Worm (Caenorhabditis elegans) whole organism, early embryonic: Measurements from ENCODE around the gene Y51A2A.4.
"Not testable (repeated sequence)": the region's sequence is repeated elsewhere in the genome, so short reads cannot be mapped to it uniquely, and the experiment has no call there.

ENCODE experiments used
- B0310.2 ChIP-seq: sonication (generic microtip); optimal IDR thresholded peaks from 2 replicates; lab custom pipeline; 2016; ENCODE audit warnings: mild to moderate bottlenecking, missing genetic modification characterization, missing compliant biosample characterization
- F13C5.2 ChIP-seq: sonication (generic microtip); optimal IDR thresholded peaks from 2 replicates; lab custom pipeline; 2017; ENCODE audit warnings: mild to moderate bottlenecking, missing genetic modification characterization, inconsistent platforms, missing compliant biosample characterization
- aly-1 ChIP-seq: sonication (generic microtip); optimal IDR thresholded peaks from 2 replicates; lab custom pipeline; 2016; ENCODE audit warnings: missing genetic modification characterization, missing compliant biosample characterization
- ama-1 ChIP-seq: fragments of 150-350 bp; optimal IDR thresholded peaks from 2 replicates; lab custom pipeline; 2014
- ceh-13 ChIP-seq: fragments of 200-800 bp; sonication (Bioruptor generic); optimal IDR thresholded peaks from 2 replicates; lab custom pipeline; 2018; ENCODE audit warnings: mild to moderate bottlenecking, missing genetic modification characterization, missing compliant biosample characterization
- ceh-36 ChIP-seq: sonication (generic microtip); optimal IDR thresholded peaks from 2 replicates; lab custom pipeline; 2016; ENCODE audit warnings: missing genetic modification characterization, inconsistent platforms, missing compliant biosample characterization
- ets-7 ChIP-seq: sonication (generic microtip); optimal IDR thresholded peaks from 2 replicates; lab custom pipeline; 2016; ENCODE audit warnings: missing genotype, missing genetic modification characterization, missing compliant biosample characterization
- flt-1 ChIP-seq: fragments of 200-800 bp; sonication (Bioruptor generic); IDR thresholded peaks from 2 replicates; pipeline ENCODE4 v1.3.6; 2022; ENCODE audit warnings: missing genetic modification characterization, missing compliant biosample characterization
- hmbx-1 ChIP-seq: sonication (generic microtip); optimal IDR thresholded peaks from 2 replicates; lab custom pipeline; 2016; ENCODE audit warnings: mild to moderate bottlenecking, missing genetic modification characterization, missing compliant biosample characterization
- hmg-4 ChIP-seq: fragments of 200-800 bp; sonication (Bioruptor generic); optimal IDR thresholded peaks from 2 replicates; lab custom pipeline; 2018; ENCODE audit warnings: mild to moderate bottlenecking, missing genetic modification characterization, missing compliant biosample characterization
- hnd-1 ChIP-seq: sonication (generic microtip); optimal IDR thresholded peaks from 2 replicates; lab custom pipeline; 2016; ENCODE audit warnings: missing genetic modification characterization, missing compliant biosample characterization
- pes-1 ChIP-seq: fragments of 200-800 bp; sonication (Bioruptor generic); IDR thresholded peaks from 2 replicates; pipeline ENCODE4 v1.3.6; 2022; ENCODE audit warnings: missing genetic modification reagents, missing genetic modification characterization, missing compliant biosample characterization
- scrt-1 ChIP-seq: fragments of 200-800 bp; sonication (Bioruptor generic); IDR thresholded peaks from 2 replicates; pipeline ENCODE4 v1.3.6; 2022; ENCODE audit warnings: missing genetic modification characterization, missing compliant biosample characterization
- sea-1 ChIP-seq: fragments of 200-800 bp; sonication (Bioruptor generic); conservative IDR thresholded peaks from 2 replicates; pipeline ENCODE4 v1.3.6; 2022; ENCODE audit warnings: missing genetic modification characterization, missing compliant biosample characterization
- tbx-11 ChIP-seq: fragments of 200-800 bp; sonication (Bioruptor generic); IDR thresholded peaks from 2 replicates; pipeline ENCODE4 v1.3.6; 2022; ENCODE audit warnings: missing genetic modification characterization, missing compliant biosample characterization
- tbx-37 ChIP-seq: fragments of 200-800 bp; sonication (Bioruptor generic); conservative IDR thresholded peaks from 2 replicates; pipeline ENCODE4 v1.3.6; 2022; ENCODE audit warnings: missing genetic modification reagents, missing genetic modification characterization, missing compliant biosample characterization
- tra-4 ChIP-seq: sonication (generic microtip); optimal IDR thresholded peaks from 2 replicates; lab custom pipeline; 2017; ENCODE audit warnings: missing genetic modification characterization, missing compliant biosample characterization

Gene Y51A2A.4

DNA sequence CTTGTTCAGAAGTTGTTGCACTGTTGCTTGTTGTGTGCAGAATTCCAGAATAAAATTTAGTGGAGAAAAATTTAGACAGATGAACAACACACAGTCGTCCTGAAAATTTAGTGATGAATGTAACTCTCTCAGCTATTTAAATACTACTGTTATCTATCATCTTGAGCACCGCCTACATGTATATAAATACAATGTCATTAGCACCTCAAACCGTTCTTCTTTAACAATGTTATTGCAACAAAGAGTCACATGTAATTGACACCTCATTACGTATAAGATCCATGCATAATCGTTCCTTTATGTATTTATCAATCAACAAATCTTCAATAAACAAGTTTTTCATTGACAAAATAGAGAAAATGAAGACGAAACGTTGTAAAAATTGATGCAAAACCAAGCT is 10.0 kb upstream of the Y51A2A.4 start, which contains the start of gene Y51A2A.16:
Gene Y51A2A.16 (minus strand): TSS at position 101 of the 400 bp plus-strand sequence.
- no peak for TF ChIP-seq pes-1 (GFP tag; lab: Robert Waterston, UW)
- TF ChIP-seq tbx-11 (GFP tag; lab: Robert Waterston, UW), result no peak
- TF ChIP-seq tra-4 (tag; lab: Kevin White, UChicago), result no peak
- no peak for TF ChIP-seq aly-1 (tag; lab: Kevin White, UChicago)
- TF ChIP-seq F13C5.2 (tag; lab: Kevin White, UChicago), result no peak
- TF ChIP-seq flt-1 (GFP tag; lab: Robert Waterston, UW), result no peak
- TF ChIP-seq ama-1 (lab: Kevin White, UChicago), result no peak
- no peak for TF ChIP-seq ceh-36 (tag; lab: Kevin White, UChicago)
- TF ChIP-seq hmbx-1 (tag; lab: Kevin White, UChicago), result no peak
- no peak for TF ChIP-seq ets-7 (tag; lab: Kevin White, UChicago)
- TF ChIP-seq hmg-4, result no peak
- TF ChIP-seq B0310.2, result no peak
- TF ChIP-seq scrt-1, result no peak
- no peak for TF ChIP-seq ceh-13 (GFP tag; lab: Kevin White, UChicago)
- TF ChIP-seq sea-1 (GFP tag; lab: Robert Waterston, UW), result no peak
- no peak for TF ChIP-seq hnd-1 (tag; lab: Kevin White, UChicago)
- no peak for TF ChIP-seq tbx-37 (GFP tag; lab: Robert Waterston, UW)

DNA sequence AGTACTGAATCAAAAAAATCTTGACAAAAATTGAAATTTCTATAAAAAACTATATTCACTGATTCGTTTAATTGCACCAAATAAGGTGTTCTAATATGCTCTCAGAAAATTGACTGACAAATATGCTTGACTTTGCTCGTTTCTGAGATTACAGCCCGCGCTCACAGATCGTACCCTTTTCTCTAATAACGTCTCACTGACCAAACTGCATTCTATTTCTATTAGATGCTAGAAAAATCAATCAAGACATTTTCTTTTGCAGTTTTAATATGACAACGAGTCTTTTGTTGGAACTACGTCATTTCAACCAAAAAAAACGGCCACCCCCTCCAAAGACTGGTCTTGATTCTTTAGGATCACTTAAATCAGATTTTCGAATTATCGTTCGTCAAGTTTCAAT is 8.1 kb upstream of the Y51A2A.4 start, which contains the start of gene clec-247:
Gene clec-247 (plus strand): TSS at position 301 of the 400 bp plus-strand sequence.
- TF ChIP-seq ets-7 (tag; lab: Kevin White, UChicago), result no peak
- no peak for TF ChIP-seq scrt-1
- TF ChIP-seq B0310.2, result no peak
- no peak for TF ChIP-seq pes-1 (GFP tag; lab: Robert Waterston, UW)
- TF ChIP-seq tbx-37 (GFP tag; lab: Robert Waterston, UW), result no peak
- no peak for TF ChIP-seq ama-1 (lab: Kevin White, UChicago)
- no peak for TF ChIP-seq F13C5.2 (tag; lab: Kevin White, UChicago)
- TF ChIP-seq tra-4 (tag; lab: Kevin White, UChicago), result no peak
- no peak for TF ChIP-seq ceh-36 (tag; lab: Kevin White, UChicago)
- TF ChIP-seq hmbx-1 (tag; lab: Kevin White, UChicago), result no peak
- no peak for TF ChIP-seq aly-1 (tag; lab: Kevin White, UChicago)
- no peak for TF ChIP-seq hnd-1 (tag; lab: Kevin White, UChicago)
- TF ChIP-seq sea-1 (GFP tag; lab: Robert Waterston, UW), result no peak
- no peak for TF ChIP-seq ceh-13 (GFP tag; lab: Kevin White, UChicago)
- no peak for TF ChIP-seq flt-1 (GFP tag; lab: Robert Waterston, UW)

DNA sequence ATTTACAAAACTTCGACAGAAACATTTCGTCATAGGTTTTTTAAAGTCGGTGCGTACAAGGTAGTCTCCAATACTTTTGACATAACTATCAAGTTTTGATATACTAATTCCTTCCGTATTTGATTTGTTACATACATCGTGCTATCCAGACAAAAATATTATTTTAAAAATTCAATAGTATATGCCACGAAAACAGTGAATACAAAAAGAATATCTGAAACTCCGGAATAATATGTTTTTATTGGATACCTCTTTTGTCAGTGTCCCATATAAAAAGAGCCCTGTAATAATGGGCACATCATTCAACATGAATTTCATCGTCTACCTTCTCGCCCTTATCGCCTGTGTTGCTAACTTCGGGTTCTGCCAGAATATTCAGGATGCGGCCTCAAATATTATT is 1.6 kb downstream of the Y51A2A.4 start, which contains the start of gene Y51A2A.12:
Gene Y51A2A.12 (plus strand): TSS at position 301 of the 400 bp plus-strand sequence.
- TF ChIP-seq B0310.2, result no peak
- no peak for TF ChIP-seq scrt-1
- no peak for TF ChIP-seq flt-1 (GFP tag; lab: Robert Waterston, UW)
- no peak for TF ChIP-seq ama-1 (lab: Kevin White, UChicago)

DNA sequence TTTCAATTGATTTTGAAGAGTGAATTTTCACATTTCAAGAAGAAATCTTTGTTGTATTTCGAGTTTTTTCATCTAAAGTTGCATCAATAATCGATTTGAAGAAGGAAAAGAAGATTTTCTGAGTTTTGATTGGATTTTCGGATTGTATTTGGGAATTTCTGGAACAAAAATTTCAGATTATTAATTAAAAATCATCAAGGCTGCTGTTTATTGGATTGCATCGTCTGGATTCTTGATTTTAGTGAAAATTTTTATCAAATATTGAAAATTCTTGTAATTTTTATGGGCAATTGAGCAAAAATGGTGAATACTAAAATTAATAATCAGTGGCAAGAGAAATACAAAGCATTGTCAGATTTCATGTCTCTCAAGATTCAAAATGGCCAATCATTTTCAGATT is 7.8 kb downstream of the Y51A2A.4 start, which contains the start of gene Y51A2A.5:
Gene Y51A2A.5 (plus strand): TSS at position 301 of the 400 bp plus-strand sequence.
- TF ChIP-seq scrt-1 (no peak), ets-7 (tag; lab: Kevin White, UChicago) (no peak), ceh-36 (tag; lab: Kevin White, UChicago) (no peak), ceh-13 (GFP tag; lab: Kevin White, UChicago) (no peak), sea-1 (GFP tag; lab: Robert Waterston, UW) (no peak)

DNA sequence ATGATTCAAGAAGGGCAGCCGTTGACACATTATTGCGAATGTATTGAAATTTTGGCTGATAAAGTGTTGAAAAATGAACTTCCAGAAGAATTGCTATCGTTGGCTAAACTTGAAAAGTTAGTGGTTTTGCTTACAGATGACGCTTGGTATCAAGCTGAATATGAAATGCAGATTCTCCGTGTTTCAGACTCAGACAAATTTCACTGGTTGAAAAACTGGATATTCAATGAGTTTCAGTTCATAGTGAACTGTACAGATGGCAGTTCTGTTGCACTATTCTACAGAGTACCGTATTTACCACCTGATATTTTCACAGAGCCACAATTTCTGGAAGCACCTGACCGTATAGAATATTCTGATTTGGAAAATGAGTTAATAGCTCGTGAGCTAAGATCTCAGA is 8.6 kb downstream of the Y51A2A.4 start:
- TF ChIP-seq flt-1 (GFP tag; lab: Robert Waterston, UW) (no peak), pes-1 (GFP tag; lab: Robert Waterston, UW) (no peak), F13C5.2 (tag; lab: Kevin White, UChicago) (no peak), tra-4 (tag; lab: Kevin White, UChicago) (no peak), ceh-13 (GFP tag; lab: Kevin White, UChicago) (no peak), tbx-37 (GFP tag; lab: Robert Waterston, UW) (no peak), ceh-36 (tag; lab: Kevin White, UChicago) (no peak), sea-1 (GFP tag; lab: Robert Waterston, UW) (no peak), scrt-1 (no peak), hnd-1 (tag; lab: Kevin White, UChicago) (no peak), hmg-4 (no peak)

DNA sequence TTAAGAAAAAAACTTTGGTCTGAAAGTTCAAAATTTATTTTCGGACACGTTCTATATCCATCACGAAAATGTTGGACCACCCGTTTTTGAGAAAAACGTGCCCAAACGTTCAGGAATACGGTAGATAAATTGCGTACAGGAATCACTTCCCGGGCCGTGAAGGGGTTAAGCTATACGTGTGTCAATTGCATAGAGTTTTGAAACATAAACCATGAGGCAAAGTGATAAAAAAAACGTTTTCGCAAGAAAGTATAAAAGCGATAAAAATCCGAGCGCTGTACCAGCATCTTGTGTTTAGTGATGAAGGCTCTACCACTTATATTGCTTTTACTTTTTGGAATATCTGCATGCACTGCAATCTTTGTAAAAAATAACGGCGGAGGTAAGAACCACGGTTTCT is 11.7 kb downstream of the Y51A2A.4 start, which contains the start of gene Y51A2A.6:
Gene Y51A2A.6 (plus strand): TSS at position 301 of the 400 bp plus-strand sequence.
- TF ChIP-seq aly-1 (tag; lab: Kevin White, UChicago); ama-1 (lab: Kevin White, UChicago); flt-1 (GFP tag; lab: Robert Waterston, UW): not testable (repeated sequence)

DNA sequence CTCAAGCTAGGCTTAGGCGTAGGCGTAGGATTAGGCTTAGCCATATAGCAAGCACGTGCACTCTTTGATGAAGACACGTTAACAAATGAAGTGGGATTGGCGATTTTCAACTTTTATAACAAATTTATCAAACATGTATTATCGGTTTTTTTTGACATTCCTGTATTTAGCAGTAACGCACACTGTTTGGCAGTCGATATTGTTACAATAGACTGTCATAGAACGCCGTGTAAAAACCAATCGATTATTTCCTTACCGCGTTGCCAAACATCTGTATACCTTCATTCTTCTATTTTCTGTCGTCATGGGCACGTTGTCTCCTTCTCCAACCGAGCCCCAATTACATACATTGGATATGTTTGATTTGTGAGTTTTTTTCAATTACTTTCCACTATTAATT is 27.6 kb downstream of the Y51A2A.4 start, which contains the start of gene fbxb-119:
Gene fbxb-119 (plus strand): TSS at position 301 of the 400 bp plus-strand sequence.
- no peak for TF ChIP-seq ets-7 (tag; lab: Kevin White, UChicago)
- TF ChIP-seq ceh-36 (tag; lab: Kevin White, UChicago), result no peak
- no peak for TF ChIP-seq B0310.2
- no peak for TF ChIP-seq pes-1 (GFP tag; lab: Robert Waterston, UW)
- no peak for TF ChIP-seq hmg-4
- no peak for TF ChIP-seq hmbx-1 (tag; lab: Kevin White, UChicago)
- no peak for TF ChIP-seq flt-1 (GFP tag; lab: Robert Waterston, UW)
- no peak for TF ChIP-seq tbx-11 (GFP tag; lab: Robert Waterston, UW)
- TF ChIP-seq sea-1 (GFP tag; lab: Robert Waterston, UW), result no peak
- TF ChIP-seq hnd-1 (tag; lab: Kevin White, UChicago), result no peak
- no peak for TF ChIP-seq scrt-1
- TF ChIP-seq tra-4 (tag; lab: Kevin White, UChicago), result no peak
